Worm (Caenorhabditis elegans): ENCODE measurements around the gene F22E5.17.

DNA sequence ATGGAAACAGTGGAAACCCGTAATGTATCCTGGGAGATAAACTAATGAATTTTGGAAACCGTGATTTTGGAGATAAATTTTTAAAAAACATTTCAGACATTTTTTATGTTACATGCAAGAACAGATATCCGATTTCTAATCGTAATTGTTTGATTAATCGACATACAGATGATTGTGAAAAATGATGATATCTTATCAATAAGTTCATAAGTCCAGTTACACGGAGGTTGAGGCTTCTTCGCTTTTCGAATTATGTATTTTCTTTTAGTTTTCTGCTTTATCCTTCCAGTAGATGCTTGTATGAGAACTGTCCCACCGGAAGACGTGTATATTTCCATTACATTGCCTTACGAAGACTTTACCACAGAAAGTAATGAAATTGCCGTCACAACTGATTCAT lies 12.2 kb upstream of the F22E5.17 start, which contains the start of gene F22E5.22:
- no peak for TF ChIP-seq ztf-11 (tag; optimal IDR thresholded peaks at IDR 0.05)
- no peak for TF ChIP-seq pha-4 (tag; optimal IDR thresholded peaks at IDR 0.05)
- no peak for TF ChIP-seq snpc-4 (tag; optimal IDR thresholded peaks at IDR 0.05)
- no peak for TF ChIP-seq nhr-237 (tag; optimal IDR thresholded peaks at IDR 0.05)
- no peak for TF ChIP-seq blmp-1 (tag; optimal IDR thresholded peaks at IDR 0.05)
- TF ChIP-seq lin-13 (tag; optimal IDR thresholded peaks at IDR 0.05) = no peak
- TF ChIP-seq mep-1 (tag; optimal IDR thresholded peaks at IDR 0.05) = no peak
- TF ChIP-seq nhr-12 (tag; optimal IDR thresholded peaks at IDR 0.05) = no peak
- no peak for TF ChIP-seq unc-62 (GFP tag; optimal IDR thresholded peaks at IDR 0.05)
- no peak for TF ChIP-seq nhr-76 (tag; optimal IDR thresholded peaks at IDR 0.05)
- TF ChIP-seq ces-1 (GFP tag; optimal IDR thresholded peaks at IDR 0.05) = no peak
- TF ChIP-seq elt-1 (tag; optimal IDR thresholded peaks at IDR 0.05; ENCODE audit: borderline replicate concordance, insufficient read depth) = no peak
- no peak for TF ChIP-seq nhr-28 (tag; optimal IDR thresholded peaks at IDR 0.05)
- TF ChIP-seq tbx-8 (GFP tag; optimal IDR thresholded peaks at IDR 0.05) = no peak
